Worm (Caenorhabditis elegans) whole organism, young adult: Measurements from ENCODE around the gene T25C12.3.

Experiments used
- ets-4 ChIP-seq: fragments of 200-800 bp; sonication (Bioruptor generic); optimal IDR thresholded peaks from 2 replicates; lab custom pipeline; 2018; ENCODE audit warnings: mild to moderate bottlenecking, missing genetic modification characterization, missing compliant biosample characterization
- madf-10 ChIP-seq: sonication (generic microtip); optimal IDR thresholded peaks from 2 replicates; lab custom pipeline; 2016; ENCODE audit warnings: mild to moderate bottlenecking, missing genetic modification characterization, missing compliant biosample characterization
- nhr-90 ChIP-seq: sonication (generic microtip); optimal IDR thresholded peaks from 2 replicates; lab custom pipeline; 2016; ENCODE audit warnings: missing genotype, mild to moderate bottlenecking, missing genetic modification characterization, missing compliant biosample characterization

DNA sequence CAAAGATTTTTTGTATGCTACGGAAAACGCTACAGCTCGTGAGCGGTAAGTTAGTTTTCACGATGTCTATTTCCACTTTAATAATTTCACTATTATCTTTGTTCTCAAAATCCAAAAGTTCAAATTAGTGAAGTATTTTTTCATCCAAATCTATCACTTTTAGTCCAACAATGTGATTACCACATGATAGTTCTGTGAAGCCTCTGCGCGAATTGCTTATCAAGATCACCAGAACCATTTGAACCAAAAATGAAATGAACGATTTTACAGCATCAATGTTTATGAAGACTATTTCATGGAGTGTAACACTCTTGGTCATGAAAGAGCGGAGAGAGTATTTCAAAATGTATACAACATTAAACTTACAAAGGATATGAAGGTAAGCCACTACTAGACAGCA, 34.6 kb upstream of the T25C12.3 start:
- TF ChIP-seq ets-4 = no peak
- TF ChIP-seq nhr-90 = no peak
- no peak for TF ChIP-seq madf-10 (tag; lab: Kevin White, UChicago)
